Worm (Caenorhabditis elegans): ENCODE data around the gene F26A10.2.

DNA sequence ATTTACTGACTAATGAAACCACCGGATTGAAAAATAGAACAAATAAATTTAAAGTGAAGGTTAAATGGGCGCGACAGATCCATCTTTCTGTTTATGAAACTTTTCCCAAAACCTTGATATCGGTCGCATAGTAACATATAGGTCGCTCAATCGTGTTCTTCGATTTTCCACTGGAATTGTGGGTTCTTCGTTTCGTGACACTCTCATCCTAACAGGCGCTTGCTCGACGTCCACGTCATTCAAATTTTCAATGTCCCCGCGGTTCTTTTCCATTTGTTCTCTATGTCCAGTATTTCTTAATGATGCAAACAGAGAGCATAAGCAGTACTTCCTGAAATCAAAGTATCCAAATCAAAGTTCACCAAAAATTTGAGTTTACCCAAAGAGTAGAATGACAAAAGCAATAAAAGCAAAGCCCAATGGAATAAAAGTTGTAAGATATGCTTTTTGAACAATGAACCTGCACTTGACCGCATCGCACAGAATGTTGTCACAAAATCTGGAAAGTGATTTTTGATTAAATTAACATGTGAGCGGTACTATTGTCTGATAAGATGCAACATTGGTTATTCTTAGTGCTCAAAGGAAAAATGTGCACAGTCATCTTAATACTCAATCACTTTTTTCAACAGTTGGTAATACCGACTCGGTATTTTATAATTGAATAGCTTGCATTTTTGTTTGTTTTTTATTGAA lies 22.3 kb upstream of the F26A10.2 start, which contains the start of gene F27D9.13:
- TF ChIP-seq ztf-29 (GFP tag; IDR thresholded peaks at IDR 0.05) (no peak), tab-1 (GFP tag; IDR thresholded peaks at IDR 0.05) (no peak), klf-2 (GFP tag; conservative IDR thresholded peaks at IDR 0.05) (no peak), ztf-23 (GFP tag; IDR thresholded peaks at IDR 0.05) (no peak), flt-1 (GFP tag; IDR thresholded peaks at IDR 0.05) (no peak), ref-1 (GFP tag; conservative IDR thresholded peaks at IDR 0.05) (no peak), T22C8.4 (GFP tag; IDR thresholded peaks at IDR 0.05) (no peak)

Data from whole organism, midembryonic.